Fruit fly (Drosophila melanogaster): Measurements from ENCODE around the gene CG15515.

The CG15515 gene

DNA sequence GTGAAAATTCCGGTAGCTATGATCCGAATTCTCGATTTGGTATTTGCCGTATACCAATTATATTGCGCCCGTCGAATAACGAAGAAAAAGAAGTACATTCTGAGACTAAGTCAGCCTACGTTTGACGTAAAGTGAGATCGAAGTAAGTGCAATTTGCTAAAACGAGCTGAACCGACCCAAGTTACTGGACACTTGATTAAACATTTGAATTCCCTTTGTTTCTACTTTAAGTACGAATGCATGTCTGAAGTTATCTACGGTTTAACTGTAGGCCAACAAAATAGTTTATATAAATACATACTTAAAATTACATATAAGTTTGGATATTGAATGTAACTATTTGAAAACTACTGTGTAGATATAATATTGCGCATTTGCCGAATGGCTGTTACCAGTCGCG is 25.0 kb downstream of the CG15515 start, which contains the start of gene alpha-Man-Ic:
alpha-Man-Ic (minus strand) TSS at position 101 of the 400 bp plus-strand sequence.
- no peak for TF ChIP-seq lola (GFP tag; optimal IDR thresholded peaks at IDR 0.05)
- TF ChIP-seq foxo (GFP tag; optimal IDR thresholded peaks at IDR 0.05): no peak
- no peak for TF ChIP-seq CG9705 (GFP tag; optimal IDR thresholded peaks at IDR 0.05)
- no peak for TF ChIP-seq sage (GFP tag; optimal IDR thresholded peaks at IDR 0.05)
- no peak for TF ChIP-seq woc (GFP tag; optimal IDR thresholded peaks at IDR 0.05)
- TF ChIP-seq fru (GFP tag; optimal IDR thresholded peaks at IDR 0.05): no peak
- TF ChIP-seq Hnf4 (GFP tag; optimal IDR thresholded peaks at IDR 0.05): no peak
- no peak for TF ChIP-seq HLH106 (tag; optimal IDR thresholded peaks at IDR 0.05)
- TF ChIP-seq brk (GFP tag; optimal IDR thresholded peaks at IDR 0.05): no peak
- no peak for TF ChIP-seq sv (GFP tag; optimal IDR thresholded peaks at IDR 0.05)
- no peak for TF ChIP-seq jim (GFP tag; optimal IDR thresholded peaks at IDR 0.05)
- no peak for TF ChIP-seq dsf (GFP tag; optimal IDR thresholded peaks at IDR 0.05; ENCODE audit: borderline replicate concordance)
- TF ChIP-seq Dif (GFP tag; optimal IDR thresholded peaks at IDR 0.05; ENCODE audit: partially characterized antibody): no peak
- no peak for TF ChIP-seq CrebA (GFP tag; optimal IDR thresholded peaks at IDR 0.05; ENCODE audit: borderline replicate concordance)
- TF ChIP-seq GATAd (GFP tag; optimal IDR thresholded peaks at IDR 0.05): no peak
- TF ChIP-seq Myc (optimal IDR thresholded peaks at IDR 0.05): no peak
- no peak for TF ChIP-seq Vsx2 (GFP tag; optimal IDR thresholded peaks at IDR 0.05; ENCODE audit: partially characterized antibody)
- no peak for TF ChIP-seq Hr83 (GFP tag; optimal IDR thresholded peaks at IDR 0.05; ENCODE audit: poor library complexity, severe bottlenecking)
- TF ChIP-seq Sp1 (GFP tag; optimal IDR thresholded peaks at IDR 0.05): no peak
- no peak for TF ChIP-seq pan (optimal IDR thresholded peaks at IDR 0.05)

DNA sequence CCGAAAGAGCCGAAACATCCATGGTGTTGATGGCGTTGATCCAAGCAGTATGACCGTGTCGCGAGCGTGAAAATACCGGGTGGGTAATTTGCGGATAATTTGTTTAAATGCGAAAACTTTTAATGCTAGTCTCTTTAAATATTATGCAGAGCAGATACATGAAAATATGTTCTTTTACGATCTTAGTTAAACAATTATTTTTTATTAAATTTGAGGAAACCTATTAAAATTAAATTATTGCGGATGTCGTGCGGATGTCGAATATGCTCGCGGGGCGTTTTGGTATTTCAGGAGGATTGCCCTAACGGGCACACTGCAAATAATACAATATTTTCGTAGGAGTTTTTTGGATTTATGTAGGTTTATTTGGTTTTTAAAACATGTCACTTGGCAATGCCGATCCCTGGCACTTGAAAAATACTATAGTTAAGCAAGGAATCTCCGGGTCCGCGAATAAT is 27.8 kb downstream of the CG15515 start, which contains the start of the genes Cog7, CG42557 and CG42558:
Cog7 (minus strand) TSS at position 51 of the 458 bp plus-strand sequence.
CG42557 (plus strand) TSS at position 281 of the 458 bp plus-strand sequence.
CG42558 (plus strand) TSS at position 281 of the 458 bp plus-strand sequence.
- TF ChIP-seq Sp1 (GFP tag; optimal IDR thresholded peaks at IDR 0.05) (no peak), dl (GFP tag; optimal IDR thresholded peaks at IDR 0.05; ENCODE audit: insufficient read depth in 1 of 2, partially characterized antibody in 2 of 2) (no peak), Myc (optimal IDR thresholded peaks at IDR 0.05) (no peak)

DNA sequence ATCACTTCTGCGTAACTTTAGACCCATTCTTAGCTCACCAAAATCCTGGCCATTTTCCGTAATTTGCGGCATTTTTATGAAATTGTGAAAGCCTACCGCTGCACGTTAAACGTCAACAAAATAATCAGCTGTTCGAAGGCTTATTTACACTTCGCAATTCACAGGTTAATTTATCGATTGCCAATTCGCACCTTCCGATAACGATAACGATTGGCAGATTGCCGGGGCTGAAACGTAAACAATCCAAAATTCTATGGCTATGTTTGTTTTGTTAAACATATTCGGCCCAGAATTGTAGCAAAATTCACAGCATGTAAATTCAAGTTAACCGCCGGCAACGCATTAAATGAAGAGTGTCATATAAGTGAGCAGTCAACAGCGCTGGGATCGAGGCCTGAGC is 30.5 kb downstream of the CG15515 start, which contains the start of the genes eIF2Balpha and Vps13B:
eIF2Balpha (minus strand) TSS at position 133 of the 400 bp plus-strand sequence.
Vps13B (plus strand) TSS at position 223 of the 400 bp plus-strand sequence.
- TF ChIP-seq Dif (GFP tag; optimal IDR thresholded peaks at IDR 0.05; ENCODE audit: partially characterized antibody): peak; percentile 100
- no peak for TF ChIP-seq h (GFP tag; optimal IDR thresholded peaks at IDR 0.05)
- TF ChIP-seq sv (GFP tag; optimal IDR thresholded peaks at IDR 0.05): no peak
- TF ChIP-seq dmrt93B (GFP tag; optimal IDR thresholded peaks at IDR 0.05): no peak
- TF ChIP-seq pan (optimal IDR thresholded peaks at IDR 0.05): no peak
- no peak for TF ChIP-seq lola (GFP tag; optimal IDR thresholded peaks at IDR 0.05)
- TF ChIP-seq Vsx2 (GFP tag; optimal IDR thresholded peaks at IDR 0.05; ENCODE audit: partially characterized antibody): peak; percentile 100
- TF ChIP-seq CrebA (GFP tag; optimal IDR thresholded peaks at IDR 0.05; ENCODE audit: borderline replicate concordance): no peak
- TF ChIP-seq dl (GFP tag; optimal IDR thresholded peaks at IDR 0.05; ENCODE audit: insufficient read depth in 1 of 2, partially characterized antibody in 2 of 2): peak; percentile 95 to 96
- no peak for TF ChIP-seq Abd-B (GFP tag; optimal IDR thresholded peaks at IDR 0.05)
- TF ChIP-seq Rel (GFP tag; optimal IDR thresholded peaks at IDR 0.05): no peak
- TF ChIP-seq Rel (tag; optimal IDR thresholded peaks at IDR 0.05): no peak
- TF ChIP-seq ey (GFP tag; optimal IDR thresholded peaks at IDR 0.05): no peak
